Worm (Caenorhabditis elegans): ENCODE measurements around the gene ocr-3.

The ocr-3 gene

DNA sequence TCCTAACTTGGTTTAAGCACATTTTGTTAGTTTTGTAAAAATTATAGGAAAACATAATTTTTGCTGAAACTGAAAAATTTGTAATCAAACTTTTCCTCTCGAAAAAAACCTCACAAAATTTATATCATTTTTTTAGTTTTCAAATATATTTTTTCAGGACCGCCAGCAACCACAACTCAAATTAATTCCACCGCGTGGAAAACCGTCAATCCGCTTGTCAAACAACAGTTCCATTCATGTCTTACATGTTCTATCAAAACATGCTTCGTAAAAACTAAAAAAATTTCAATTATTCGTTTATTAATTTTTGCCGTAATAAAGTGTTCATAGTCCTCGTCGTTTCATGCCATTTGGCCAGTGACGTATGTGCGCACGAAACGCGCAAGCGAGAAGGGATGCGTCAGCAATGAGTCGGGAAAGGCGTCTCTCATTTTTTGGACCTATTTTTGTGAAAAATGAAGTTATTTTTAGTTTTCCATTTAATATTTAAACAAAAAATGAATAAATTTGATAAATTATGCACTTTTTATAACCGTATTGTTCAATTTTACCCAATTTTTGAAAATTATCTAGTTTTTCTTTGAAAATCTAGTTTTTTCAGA, 4.9 kb downstream of the ocr-3 start, which contains the start of gene ucr-2.2 (continued):
- TF ChIP-seq dmd-9 (GFP tag; IDR thresholded peaks at IDR 0.05) (no peak), lsy-2 (tag; optimal IDR thresholded peaks at IDR 0.05) (peak in 1 of 2 experiments; percentile 88), egl-43 (GFP tag; IDR thresholded peaks at IDR 0.05) (0 out of 2 replicates have a peak, but pooled peaks have one; percentile 39), hlh-30 (tag; optimal IDR thresholded peaks at IDR 0.05; ENCODE audit: insufficient read depth) (peak; percentile 68), dmd-6 (GFP tag; IDR thresholded peaks at IDR 0.05) (peak; percentile 77), spr-3 (GFP tag; optimal IDR thresholded peaks at IDR 0.05) (peak; percentile 2), nhr-10 (tag; optimal IDR thresholded peaks at IDR 0.05) (no peak), mxl-3 (GFP tag; optimal IDR thresholded peaks at IDR 0.05) (peak; percentile 74), lin-13 (GFP tag; optimal IDR thresholded peaks at IDR 0.05) (peak; percentile 61), lin-38 (GFP tag; IDR thresholded peaks at IDR 0.05) (peak; percentile 78), rbr-2 (tag; optimal IDR thresholded peaks at IDR 0.05) (peak; percentile 90), nhr-77 (tag; optimal IDR thresholded peaks at IDR 0.05) (peak; percentile 87), spr-1 (tag; optimal IDR thresholded peaks at IDR 0.05) (peak; percentile 72), jun-1 (tag; optimal IDR thresholded peaks at IDR 0.05) (no peak), Y75B8A.6 (GFP tag; IDR thresholded peaks at IDR 0.05) (no peak), nhr-102 (tag; optimal IDR thresholded peaks at IDR 0.05) (peak; percentile 84), arid-1 (GFP tag; conservative IDR thresholded peaks at IDR 0.05) (peak; percentile 38; the same call in 1 of the 2 replicates), hif-1 (tag; optimal IDR thresholded peaks at IDR 0.05) (peak in 1 of 2 experiments; percentile 48), dpl-1 (GFP tag; optimal IDR thresholded peaks at IDR 0.05) (peak; percentile 83), tra-1 (GFP tag; IDR thresholded peaks at IDR 0.05) (peak; percentile 62; the same call in 1 of the 2 replicates), ceh-20 (GFP tag; IDR thresholded peaks at IDR 0.05) (peak; percentile 65), dmd-8 (GFP tag; IDR thresholded peaks at IDR 0.05) (no peak), T20F7.1 (GFP tag; optimal IDR thresholded peaks at IDR 0.05) (no peak), unc-62 (GFP tag; optimal IDR thresholded peaks at IDR 0.05 in 1 of 2) (peak in 1 of 2 experiments; percentile 93), unc-62 (tag; optimal IDR thresholded peaks at IDR 0.05) (no peak), duxl-1 (tag; optimal IDR thresholded peaks at IDR 0.05; ENCODE audit: poor library complexity) (peak; percentile 74), zfp-3 (GFP tag; conservative IDR thresholded peaks at IDR 0.05) (no peak; the same call in 1 of the 2 replicates)

DNA sequence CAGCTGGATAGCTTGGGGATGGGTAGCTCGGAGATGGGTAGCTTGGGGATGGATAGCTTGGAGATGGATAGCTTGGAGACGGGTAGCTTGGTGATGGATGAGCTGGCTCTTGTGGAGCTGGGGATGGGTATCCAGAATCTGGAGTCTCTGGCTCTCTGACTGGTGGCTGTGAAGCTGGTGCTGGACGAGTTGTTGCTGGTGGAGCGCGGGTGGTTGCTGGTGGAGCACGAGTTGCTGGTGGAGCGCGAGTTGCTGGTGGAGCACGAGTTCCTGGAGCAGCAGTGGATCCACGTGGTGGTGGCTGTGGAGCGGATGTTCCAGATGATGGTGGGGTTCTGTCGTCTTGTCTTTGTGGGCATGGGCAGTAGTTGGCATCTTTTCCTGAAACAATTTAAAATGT, 6.7 kb downstream of the ocr-3 start:
- TF ChIP-seq aha-1 (tag), result peak; percentile 37
- peak; percentile 83 for TF ChIP-seq set-16 (GFP tag; IDR thresholded peaks at IDR 0.05)
- TF ChIP-seq hlh-30 (tag; optimal IDR thresholded peaks at IDR 0.05; ENCODE audit: insufficient read depth), result no peak
- no peak for TF ChIP-seq Y48G9A.11 (GFP tag; IDR thresholded peaks at IDR 0.05)

DNA sequence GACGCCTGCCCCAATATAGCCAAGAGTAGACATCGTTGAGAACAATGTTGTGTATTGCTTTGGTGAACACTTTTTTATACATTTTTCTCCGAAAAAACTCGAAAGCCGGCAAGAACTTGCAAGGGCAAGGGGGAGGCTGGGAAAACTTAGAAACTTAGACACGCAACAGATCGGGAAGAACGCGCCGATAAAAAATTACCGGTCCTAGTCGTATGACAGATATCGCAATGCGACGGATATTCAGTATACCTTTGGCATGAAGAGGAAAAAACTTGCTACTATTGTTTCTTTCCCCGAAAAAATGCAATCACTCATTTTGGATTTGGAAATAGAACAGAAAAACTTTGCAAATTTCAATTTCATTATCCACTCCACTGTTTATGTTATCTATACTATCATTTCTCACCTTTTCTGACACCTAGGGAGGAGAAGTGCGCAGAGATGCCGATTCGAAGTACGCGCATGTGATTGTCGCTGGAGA, 7.9 kb downstream of the ocr-3 start, which contains the start of gene col-41:
Gene col-41, minus strand, starts transcription at position 51 of the 481 bp plus-strand sequence.
- TF ChIP-seq hif-1 (tag; optimal IDR thresholded peaks at IDR 0.05), result no peak
- peak; percentile 9 for TF ChIP-seq hlh-11 (tag; optimal IDR thresholded peaks at IDR 0.05)
- TF ChIP-seq mdl-1 (tag; optimal IDR thresholded peaks at IDR 0.05), result peak in 1 of 2 experiments; percentile 25

DNA sequence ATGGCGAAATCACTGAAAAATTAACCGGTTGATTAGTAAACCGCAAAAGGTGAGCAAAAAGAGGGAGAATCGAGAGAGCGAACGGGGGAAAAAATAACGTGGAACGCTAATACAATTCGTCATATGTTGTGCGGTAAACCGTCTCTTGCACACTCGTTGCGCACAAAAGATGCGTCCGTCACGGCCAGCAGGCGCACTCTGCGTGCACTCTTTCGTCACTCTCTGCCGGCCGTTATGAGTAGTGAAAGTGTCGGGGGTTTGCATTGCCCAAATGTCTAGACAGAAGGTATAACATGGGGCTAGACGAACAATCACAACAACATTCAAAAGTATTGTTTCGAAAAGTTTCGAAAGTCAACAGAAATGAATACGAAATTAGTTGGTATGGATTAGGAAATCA, 12.9 kb downstream of the ocr-3 start, which contains the start of gene pkhm-2:
Gene pkhm-2, minus strand, starts transcription at position 12 of the 400 bp plus-strand sequence.
- TF ChIP-seq lin-38 (GFP tag; IDR thresholded peaks at IDR 0.05) (peak; percentile 83), dve-1 (tag; optimal IDR thresholded peaks at IDR 0.05; ENCODE audit: insufficient read depth) (peak; percentile 97), nhr-77 (tag; optimal IDR thresholded peaks at IDR 0.05) (peak; percentile 67), madf-5 (GFP tag; IDR thresholded peaks at IDR 0.05) (no peak), nhr-41 (GFP tag; IDR thresholded peaks at IDR 0.05) (no peak), daf-12 (tag; optimal IDR thresholded peaks at IDR 0.05) (no peak), F49E8.2 (tag; optimal IDR thresholded peaks at IDR 0.05; ENCODE audit: borderline replicate concordance) (no peak), nhr-6 (tag; optimal IDR thresholded peaks at IDR 0.05) (peak; percentile 97), hmg-1.1 (GFP tag; IDR thresholded peaks at IDR 0.05) (peak; percentile 94), lin-15B (tag; optimal IDR thresholded peaks at IDR 0.05) (no peak), hlh-30 (tag; optimal IDR thresholded peaks at IDR 0.05; ENCODE audit: insufficient read depth) (peak; percentile 91), spr-3 (GFP tag; optimal IDR thresholded peaks at IDR 0.05) (peak; percentile 84), ceh-28 (tag; optimal IDR thresholded peaks at IDR 0.05) (no peak), aly-2 (tag; optimal IDR thresholded peaks at IDR 0.05) (no peak), madf-9 (GFP tag; conservative IDR thresholded peaks at IDR 0.05) (peak; percentile 78), Y105C5A.15 (GFP tag; IDR thresholded peaks at IDR 0.05) (no peak), vab-7 (GFP tag; IDR thresholded peaks at IDR 0.05) (peak; percentile 45; the same call in 1 of the 2 replicates)

All from whole organism, L4 larva.